Worm (Caenorhabditis elegans): ENCODE results near the gene math-40.
"Not testable (repeated sequence)": the region's sequence is repeated elsewhere in the genome, so short reads cannot be mapped to it uniquely, and the experiment has no call there.

math-40 gene

ce11 chrII:1819944-1820570, 10.4 kb upstream of the math-40 start, which contains the start of gene fbxc-19 (continued):
- TF ChIP-seq nhr-76 (tag; optimal IDR thresholded peaks at IDR 0.05) (no peak), pha-4 (tag; optimal IDR thresholded peaks at IDR 0.05) (peak; percentile 89), lin-15B (tag; optimal IDR thresholded peaks at IDR 0.05) (peak; percentile 21), sea-2 (GFP tag; optimal IDR thresholded peaks at IDR 0.05) (no peak)

DNA sequence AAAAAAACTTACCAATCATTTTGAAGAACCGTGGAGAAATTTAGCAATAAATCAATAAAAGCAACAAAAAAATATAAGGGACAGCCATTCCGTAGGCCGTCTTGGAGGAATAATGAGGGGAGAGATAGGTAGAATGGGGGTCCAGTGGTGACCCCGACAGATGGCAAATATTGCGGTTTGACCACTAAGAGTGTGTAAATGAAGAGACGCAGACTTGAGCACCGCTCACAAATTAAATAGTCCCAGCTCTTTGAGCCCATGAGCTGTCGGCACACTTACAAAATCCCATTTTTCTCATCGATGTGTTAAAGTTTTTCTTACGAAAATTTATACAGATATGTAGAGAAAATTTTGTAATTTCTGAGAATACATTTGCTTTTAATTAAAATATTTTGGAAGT, 9.7 kb upstream of the math-40 start, which contains the start of gene fbxa-3:
Gene fbxa-3 (minus strand): TSS at position 101 of the 400 bp plus-strand sequence.
- TF ChIP-seq nhr-28 (tag; optimal IDR thresholded peaks at IDR 0.05) (no peak), nhr-23 (tag; optimal IDR thresholded peaks at IDR 0.05) (no peak), zag-1 (tag; optimal IDR thresholded peaks at IDR 0.05) (no peak), nhr-237 (tag; optimal IDR thresholded peaks at IDR 0.05) (no peak), lin-39 (tag; optimal IDR thresholded peaks at IDR 0.05) (no peak), ceh-82 (tag; optimal IDR thresholded peaks at IDR 0.05) (no peak), nfya-1 (tag; optimal IDR thresholded peaks at IDR 0.05; ENCODE audit: insufficient read depth) (no peak), ztf-11 (tag; optimal IDR thresholded peaks at IDR 0.05) (no peak), unc-39 (tag; optimal IDR thresholded peaks at IDR 0.05) (no peak), nhr-12 (tag; optimal IDR thresholded peaks at IDR 0.05) (no peak), tbx-2 (tag; optimal IDR thresholded peaks at IDR 0.05) (no peak), aly-2 (tag; optimal IDR thresholded peaks at IDR 0.05) (no peak), lsy-12 (tag; optimal IDR thresholded peaks at IDR 0.05) (no peak), jun-1 (tag; optimal IDR thresholded peaks at IDR 0.05) (no peak), ztf-4 (tag; optimal IDR thresholded peaks at IDR 0.05) (no peak), unc-62 (GFP tag; optimal IDR thresholded peaks at IDR 0.05) (no peak), sea-2 (GFP tag; optimal IDR thresholded peaks at IDR 0.05) (no peak), elt-2 (tag; optimal IDR thresholded peaks at IDR 0.05) (no peak), skn-1 (tag; optimal IDR thresholded peaks at IDR 0.05) (no peak)

- TF ChIP-seq elt-2 (tag; optimal IDR thresholded peaks at IDR 0.05) = peak; percentile 57
Measured at ce11 chrII:1823597-1823996, 6.8 kb upstream of the math-40 start.

ce11 chrII:1824329-1824728, 6.1 kb upstream of the math-40 start, which contains the start of gene math-41:
math-41 (plus strand) TSS chrII:1824629.
- TF ChIP-seq nhr-23, R02D3.7, fos-1 (tag; optimal IDR thresholded peaks at IDR 0.05): not testable (repeated sequence)

DNA sequence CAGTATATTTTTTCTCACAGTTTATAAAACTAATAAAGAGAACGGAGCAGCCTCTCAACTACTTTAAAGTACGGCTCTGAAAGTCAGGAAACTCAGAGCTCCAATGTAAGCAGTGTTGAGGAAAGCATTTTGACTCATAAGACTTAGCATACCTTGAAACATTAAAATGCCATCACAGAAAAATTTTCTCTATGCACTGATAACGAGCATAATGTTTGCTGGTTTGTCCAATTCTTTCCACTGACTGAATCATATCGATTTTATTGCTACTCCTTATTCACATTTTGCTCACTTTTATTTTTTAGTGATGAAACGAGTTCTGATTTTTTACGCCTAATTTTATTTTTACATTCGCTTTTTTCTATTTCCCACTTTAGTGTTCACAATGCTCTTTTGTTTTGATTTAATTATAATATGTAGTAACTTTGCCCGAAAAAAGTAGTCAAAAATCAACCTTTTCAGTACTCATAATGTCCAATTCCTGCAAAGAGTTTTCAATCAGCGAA, 1.5 kb downstream of the math-40 start, which contains the start of gene math-39:
Gene math-39 (plus strand): TSS at position 456 of the 506 bp plus-strand sequence.
- TF ChIP-seq nhr-25 (tag; optimal IDR thresholded peaks at IDR 0.05) = no peak
- no peak for TF ChIP-seq tbx-2 (tag; optimal IDR thresholded peaks at IDR 0.05)
- no peak for TF ChIP-seq fos-1 (tag; optimal IDR thresholded peaks at IDR 0.05)
- TF ChIP-seq elt-2 (tag; optimal IDR thresholded peaks at IDR 0.05) = peak; percentile 51
- no peak for TF ChIP-seq nhr-67 (tag; optimal IDR thresholded peaks at IDR 0.05)
- no peak for TF ChIP-seq pha-4 (tag; optimal IDR thresholded peaks at IDR 0.05)
- no peak for TF ChIP-seq egl-5 (tag; optimal IDR thresholded peaks at IDR 0.05)
- TF ChIP-seq nhr-12 (tag; optimal IDR thresholded peaks at IDR 0.05) = no peak
- TF ChIP-seq lin-39 (tag; optimal IDR thresholded peaks at IDR 0.05) = no peak

ce11 chrII:1836204-1836603, 5.8 kb downstream of the math-40 start, which contains the start of gene T08E11.1:
T08E11.1 (plus strand) TSS chrII:1836504.
- TF ChIP-seq nhr-67 (tag; optimal IDR thresholded peaks at IDR 0.05) (no peak), elt-2 (tag; optimal IDR thresholded peaks at IDR 0.05) (peak; percentile 8)

- no peak for TF ChIP-seq nfya-1 (tag; optimal IDR thresholded peaks at IDR 0.05; ENCODE audit: insufficient read depth)
- no peak for TF ChIP-seq aly-2 (tag; optimal IDR thresholded peaks at IDR 0.05)
- TF ChIP-seq nhr-77 (tag; optimal IDR thresholded peaks at IDR 0.05) = no peak
- TF ChIP-seq ceh-28 (tag; optimal IDR thresholded peaks at IDR 0.05) = no peak
- TF ChIP-seq skn-1 (tag; optimal IDR thresholded peaks at IDR 0.05) = peak; percentile 17
- TF ChIP-seq elt-2 (tag; optimal IDR thresholded peaks at IDR 0.05) = peak; percentile 94
- no peak for TF ChIP-seq pqm-1 (tag; optimal IDR thresholded peaks at IDR 0.05)
- peak; percentile 73 for TF ChIP-seq pha-4 (tag; optimal IDR thresholded peaks at IDR 0.05)
- TF ChIP-seq jun-1 (tag; optimal IDR thresholded peaks at IDR 0.05) = peak; percentile 20
- TF ChIP-seq fkh-10 (GFP tag; optimal IDR thresholded peaks at IDR 0.05) = no peak
- TF ChIP-seq ceh-9 (tag; optimal IDR thresholded peaks at IDR 0.05) = no peak
Measured at ce11 chrII:1842894-1843293, 12.5 kb downstream of the math-40 start, which contains the start of the genes C52E2.5 and C52E2.4. C52E2.5 (minus strand) TSS chrII:1842936. C52E2.4 (plus strand) TSS chrII:1843145.
